Fruit fly (Drosophila melanogaster) whole organism, embryonic: ENCODE results near the gene Miga.

Source experiments
- Abd-B ChIP-seq: fragments of 200-800 bp; sonication (Bioruptor generic); optimal IDR thresholded peaks from 2 replicates; lab custom pipeline; 2018; ENCODE audit warnings: missing biosample characterization, mild to moderate bottlenecking, missing genetic modification characterization, moderate library complexity
- Atf-2 ChIP-seq: fragments of 200-800 bp; sonication (Bioruptor generic); optimal IDR thresholded peaks from 2 replicates; lab custom pipeline; 2016; ENCODE audit warnings: missing biosample characterization, missing genetic modification characterization
- Bgb ChIP-seq: fragments of 200-800 bp; sonication (Bioruptor generic); IDR thresholded peaks from 2 replicates; pipeline ENCODE4 v1.3.6; 2022; ENCODE audit warnings: missing biosample characterization, missing genetic modification characterization; ENCODE audit not compliant: partially characterized antibody
- CG10274 ChIP-seq: fragments of 200-800 bp; sonication (Bioruptor generic); optimal IDR thresholded peaks from 3 replicates; lab custom pipeline; 2017; ENCODE audit warnings: missing biosample characterization, mild to moderate bottlenecking, missing genetic modification characterization
- CG10565 ChIP-seq: fragments of 200-800 bp; sonication (Bioruptor generic); optimal IDR thresholded peaks from 3 replicates; lab custom pipeline; 2016; ENCODE audit warnings: missing biosample characterization, mild to moderate bottlenecking, missing genetic modification characterization
- CG11398 ChIP-seq: fragments of 200-800 bp; sonication (Bioruptor generic); optimal IDR thresholded peaks from 2 replicates; lab custom pipeline; 2016; ENCODE audit warnings: missing biosample characterization, missing genetic modification characterization
- CG11560 ChIP-seq: fragments of 200-800 bp; sonication (Bioruptor generic); IDR thresholded peaks from 3 replicates; pipeline ENCODE4 v1.3.6; 2022; ENCODE audit warnings: missing biosample characterization, missing genetic modification characterization
- CG12219 ChIP-seq: fragments of 200-800 bp; sonication (Bioruptor generic); optimal IDR thresholded peaks from 3 replicates; lab custom pipeline; 2018; ENCODE audit warnings: missing biosample characterization, mild to moderate bottlenecking, missing genetic modification characterization
- CG12391 ChIP-seq: fragments of 200-800 bp; sonication (Bioruptor generic); optimal IDR thresholded peaks from 3 replicates; lab custom pipeline; 2018; ENCODE audit warnings: missing biosample characterization, mild to moderate bottlenecking, missing genetic modification characterization, moderate library complexity
- CG12942 ChIP-seq: fragments of 200-800 bp; sonication (Bioruptor generic); optimal IDR thresholded peaks from 3 replicates; lab custom pipeline; 2016; ENCODE audit warnings: missing biosample characterization, missing genetic modification characterization
- CG13123 ChIP-seq: fragments of 200-800 bp; sonication (Bioruptor generic); optimal IDR thresholded peaks from 2 replicates; lab custom pipeline; 2016; ENCODE audit warnings: missing biosample characterization, missing genetic modification characterization
- CG14667 ChIP-seq: fragments of 200-800 bp; sonication (Bioruptor generic); IDR thresholded peaks from 2 replicates; pipeline ENCODE4 v1.3.6; 2022; ENCODE audit warnings: missing biosample characterization, missing genetic modification characterization
- CG14860 ChIP-seq: fragments of 200-800 bp; sonication (Bioruptor generic); IDR thresholded peaks from 3 replicates; pipeline ENCODE4 v1.3.6; 2022; ENCODE audit warnings: missing biosample characterization, missing genetic modification characterization; ENCODE audit not compliant: partially characterized antibody
- CG15011 ChIP-seq: fragments of 200-800 bp; sonication (Bioruptor generic); optimal IDR thresholded peaks from 3 replicates; lab custom pipeline; 2018; ENCODE audit warnings: missing biosample characterization, mild to moderate bottlenecking, missing genetic modification characterization
- CG17612 ChIP-seq: fragments of 200-800 bp; sonication (Bioruptor generic); IDR thresholded peaks from 2 replicates; pipeline ENCODE4 v1.3.6; 2022; ENCODE audit warnings: missing biosample characterization, missing genetic modification characterization
- CG18764 ChIP-seq: fragments of 200-800 bp; sonication (Bioruptor generic); optimal IDR thresholded peaks from 3 replicates; lab custom pipeline; 2016; ENCODE audit warnings: missing biosample characterization, missing genetic modification characterization
- CG34224 ChIP-seq: fragments of 200-800 bp; sonication (Bioruptor generic); IDR thresholded peaks from 3 replicates; pipeline ENCODE4 v1.3.6; 2022; ENCODE audit warnings: missing biosample characterization, missing genetic modification characterization; ENCODE audit not compliant: partially characterized antibody
- CG3726 ChIP-seq: fragments of 200-800 bp; sonication (Bioruptor generic); IDR thresholded peaks from 3 replicates; pipeline ENCODE4, ENCODE4 v1.3.6; 2022; ENCODE audit warnings: missing biosample characterization, missing genetic modification characterization
- CG42726 ChIP-seq: fragments of 200-800 bp; sonication (Bioruptor generic); IDR thresholded peaks from 2 replicates; pipeline ENCODE4 v1.3.6; 2022; ENCODE audit warnings: missing biosample characterization, missing genetic modification characterization; ENCODE audit not compliant: partially characterized antibody
- CG4404 ChIP-seq: fragments of 200-800 bp; sonication (Bioruptor generic); IDR thresholded peaks from 2 replicates; pipeline ENCODE4 v1.3.6; 2022; ENCODE audit warnings: missing biosample characterization, missing genetic modification characterization
- CG5180 ChIP-seq: fragments of 200-800 bp; sonication (Bioruptor generic); optimal IDR thresholded peaks from 3 replicates; lab custom pipeline; 2017; ENCODE audit warnings: missing biosample characterization, missing genetic modification characterization, mild to moderate bottlenecking, moderate library complexity, missing genetic modification reagents
- CG6683 ChIP-seq: fragments of 200-800 bp; sonication (Bioruptor generic); optimal IDR thresholded peaks from 2 replicates; lab custom pipeline; 2017; ENCODE audit warnings: missing biosample characterization, mild to moderate bottlenecking, missing genetic modification characterization, missing genetic modification reagents
- CG7987 ChIP-seq: fragments of 200-800 bp; sonication (Bioruptor generic); optimal IDR thresholded peaks from 2 replicates; lab custom pipeline; 2018; ENCODE audit warnings: missing biosample characterization, mild to moderate bottlenecking, missing genetic modification characterization, moderate library complexity
- CG8359 ChIP-seq: fragments of 200-800 bp; sonication (Bioruptor generic); optimal IDR thresholded peaks from 2 replicates; lab custom pipeline; 2017; ENCODE audit warnings: missing biosample characterization, mild to moderate bottlenecking, missing genetic modification characterization, borderline replicate concordance
- Dfd ChIP-seq, 2 experiments: fragments of >200 bp; optimal IDR thresholded peaks; 2 replicates each; lab custom pipeline; 2017; ENCODE audit warnings: missing biosample characterization in 2 of 2, missing genetic modification characterization in 2 of 2
- Doc3 ChIP-seq: fragments of 200-800 bp; sonication (Bioruptor generic); IDR thresholded peaks from 3 replicates; pipeline ENCODE4 v1.3.6; 2022; ENCODE audit warnings: missing biosample characterization, missing genetic modification characterization; ENCODE audit not compliant: partially characterized antibody
- E2f2 ChIP-seq: fragments of 200-800 bp; sonication (Bioruptor generic); IDR thresholded peaks from 2 replicates; pipeline ENCODE4 v1.3.6; 2022; ENCODE audit warnings: missing biosample characterization, missing genetic modification characterization
- Ets65A ChIP-seq: fragments of 200-800 bp; sonication (Bioruptor generic); peaks from one replicate; lab custom pipeline; 2016; ENCODE audit warnings: missing biosample characterization, missing genetic modification characterization
- Ets97D ChIP-seq: fragments of 200-800 bp; sonication (Bioruptor generic); optimal IDR thresholded peaks from 3 replicates; lab custom pipeline; 2016; ENCODE audit warnings: missing biosample characterization, missing genetic modification characterization
- Max ChIP-seq: fragments of 200-800 bp; sonication (Bioruptor generic); optimal IDR thresholded peaks from 2 replicates; lab custom pipeline; 2016; ENCODE audit warnings: missing biosample characterization, mild to moderate bottlenecking, missing genetic modification characterization
- Myb ChIP-seq: fragments of 200-800 bp; sonication (Bioruptor generic); optimal IDR thresholded peaks from 2 replicates; lab custom pipeline; 2016; ENCODE audit warnings: missing biosample characterization, missing genetic modification characterization
- Optix ChIP-seq: fragments of 200-800 bp; sonication (Bioruptor generic); IDR thresholded peaks from 3 replicates; pipeline ENCODE4 v1.3.6; 2022; ENCODE audit warnings: missing biosample characterization, missing genetic modification characterization
- Usf ChIP-seq: fragments of 200-800 bp; sonication (Bioruptor generic); optimal IDR thresholded peaks from 2 replicates; lab custom pipeline; 2017; ENCODE audit warnings: missing genotype, missing biosample characterization, missing genetic modification characterization
- amos ChIP-seq: fragments of 200-800 bp; sonication (Bioruptor generic); IDR thresholded peaks from 2 replicates; pipeline ENCODE4 v1.3.6; 2022; ENCODE audit warnings: missing biosample characterization, missing genetic modification characterization; ENCODE audit not compliant: partially characterized antibody
- ato ChIP-seq: fragments of 200-800 bp; sonication (Bioruptor generic); IDR thresholded peaks from 2 replicates; pipeline ENCODE4 v1.3.6; 2022; ENCODE audit warnings: missing biosample characterization, missing genetic modification characterization; ENCODE audit not compliant: partially characterized antibody
- bsh ChIP-seq, 2 experiments: fragments of 200-800 bp; sonication (Bioruptor generic); optimal IDR thresholded peaks; 2 replicates each; lab custom pipeline; 2017 to 2018; ENCODE audit warnings: mild to moderate bottlenecking in 2 of 2, missing biosample characterization in 2 of 2, missing genetic modification characterization in 2 of 2, moderate library complexity in 1 of 2
- chm ChIP-seq: fragments of 200-800 bp; sonication (Bioruptor generic); IDR thresholded peaks from 2 replicates; pipeline ENCODE4 v1.3.6; 2022; ENCODE audit warnings: missing biosample characterization, missing genetic modification characterization
- chn ChIP-seq: fragments of 200-800 bp; sonication (Bioruptor generic); optimal IDR thresholded peaks from 2 replicates; lab custom pipeline; 2016; ENCODE audit warnings: missing biosample characterization, missing genetic modification characterization
- gsb-n ChIP-seq: fragments of 200-800 bp; sonication (Bioruptor generic); optimal IDR thresholded peaks from 3 replicates; lab custom pipeline; 2018; ENCODE audit warnings: missing biosample characterization, mild to moderate bottlenecking, missing genetic modification characterization
- jing ChIP-seq: fragments of 200-800 bp; sonication (Bioruptor generic); optimal IDR thresholded peaks from 2 replicates; lab custom pipeline; 2018; ENCODE audit warnings: missing biosample characterization, mild to moderate bottlenecking, missing genetic modification characterization
- mld ChIP-seq: fragments of 200-800 bp; sonication (Bioruptor generic); IDR thresholded peaks from 3 replicates; pipeline ENCODE4 v1.3.6; 2022; ENCODE audit warnings: missing biosample characterization, missing genetic modification characterization; ENCODE audit not compliant: partially characterized antibody
- nerfin-1 ChIP-seq: fragments of 200-800 bp; sonication (Bioruptor generic); optimal IDR thresholded peaks from 3 replicates; lab custom pipeline; 2019; ENCODE audit warnings: missing biosample characterization, mild to moderate bottlenecking, missing genetic modification characterization, moderate library complexity
- salm ChIP-seq: fragments of 200-800 bp; sonication (Bioruptor generic); optimal IDR thresholded peaks from 2 replicates; lab custom pipeline; 2018; ENCODE audit warnings: missing biosample characterization, mild to moderate bottlenecking, missing genetic modification characterization
- stwl ChIP-seq: fragments of 200-800 bp; sonication (Bioruptor generic); optimal IDR thresholded peaks from 3 replicates; lab custom pipeline; 2018; ENCODE audit warnings: missing biosample characterization, mild to moderate bottlenecking, missing genetic modification characterization, moderate library complexity
- sug ChIP-seq: fragments of 200-800 bp; optimal IDR thresholded peaks from 2 replicates; lab custom pipeline; 2019; ENCODE audit warnings: missing biosample characterization, mild to moderate bottlenecking, missing genetic modification characterization, moderate library complexity
- tap ChIP-seq: fragments of 200-800 bp; optimal IDR thresholded peaks from 3 replicates; lab custom pipeline; 2019; ENCODE audit warnings: missing biosample characterization, mild to moderate bottlenecking, missing genetic modification characterization, moderate library complexity
- tgo ChIP-seq: fragments of 200-800 bp; sonication (Bioruptor generic); IDR thresholded peaks from 3 replicates; pipeline ENCODE4 v1.3.6; 2022; ENCODE audit warnings: missing biosample characterization, missing genetic modification characterization
- zen ChIP-seq: fragments of 200-800 bp; sonication (Bioruptor generic); optimal IDR thresholded peaks from 3 replicates; lab custom pipeline; 2018; ENCODE audit warnings: missing biosample characterization, mild to moderate bottlenecking, missing genetic modification characterization, moderate library complexity

The Miga gene

dm6 chrX:8464378-8465036, 26.9 kb upstream of the Miga start, which contains the start of gene Sptr (continued):
- TF ChIP-seq CG13123 (GFP tag; lab: Kevin White, UChicago) (peak; percentile 38), tap (tag; lab: Kevin White, UChicago) (peak; percentile 86), CG14667 (GFP tag; lab: Robert Waterston, UW) (peak; percentile 77), CG10565 (GFP tag; lab: Kevin White, UChicago) (no peak), CG11560 (tag; lab: Robert Waterston, UW) (peak; percentile 62; the same call in 2 of the 3 replicates), nerfin-1 (peak; percentile 67), Atf-2 (GFP tag; lab: Kevin White, UChicago) (peak; percentile 37), chn (GFP tag; lab: Kevin White, UChicago) (peak; percentile 50), Abd-B (GFP tag; lab: Kevin White, UChicago) (peak; percentile 72), CG14860 (GFP tag; lab: Robert Waterston, UW) (no peak), CG5180 (GFP tag; lab: Kevin White, UChicago) (peak; percentile 71), Bgb (GFP tag; lab: Robert Waterston, UW) (no peak), amos (no peak), CG3726 (GFP tag; lab: Robert Waterston, UW) (peak; percentile 73; the same call in 2 of the 3 replicates), CG7987 (GFP tag; lab: Kevin White, UChicago) (peak; percentile 43), CG15011 (GFP tag; lab: Kevin White, UChicago) (peak; percentile 84), CG10274 (GFP tag; lab: Kevin White, UChicago) (peak; percentile 65), CG18764 (GFP tag; lab: Kevin White, UChicago) (peak; percentile 66), Max (GFP tag; lab: Kevin White, UChicago) (peak; percentile 67), Ets65A (peak; percentile 93), CG42726 (GFP tag; lab: Robert Waterston, UW) (no peak), salm (peak; percentile 82), Dfd (GFP tag; optimal IDR thresholded peaks at IDR 0.05; lab: Kevin White, UChicago) (no peak), CG12942 (GFP tag; lab: Kevin White, UChicago) (peak; percentile 74), chm (GFP tag; lab: Robert Waterston, UW) (peak; percentile 74; the same call in 1 of the 2 replicates), Ets97D (GFP tag; lab: Kevin White, UChicago) (peak; percentile 21), CG11398 (peak; percentile 46), gsb-n (tag; lab: Kevin White, UChicago) (peak; percentile 29), CG34224 (GFP tag; lab: Robert Waterston, UW) (no peak), CG12391 (tag; lab: Kevin White, UChicago) (peak; percentile 88), CG17612 (GFP tag; lab: Robert Waterston, UW) (peak; percentile 81), ato (GFP tag; lab: Robert Waterston, UW) (no peak), Myb (peak; percentile 58), mld (GFP tag; lab: Robert Waterston, UW) (no peak), sug (tag; lab: Kevin White, UChicago) (peak; percentile 87), CG8359 (GFP tag; lab: Kevin White, UChicago) (peak; percentile 27), tgo (GFP tag; lab: Robert Waterston, UW) (peak; percentile 92), Usf (GFP tag; lab: Kevin White, UChicago) (peak; percentile 69), Optix (GFP tag; lab: Robert Waterston, UW) (peak; percentile 36; the same call in 1 of the 3 replicates), stwl (tag; lab: Kevin White, UChicago) (no peak), CG4404 (peak; percentile 65), CG12219 (peak; percentile 76), bsh (GFP tag; optimal IDR thresholded peaks at IDR 0.05; lab: Kevin White, UChicago) (peak; percentile 72 to 79), CG6683 (GFP tag; lab: Kevin White, UChicago) (peak; percentile 79), Doc3 (GFP tag; lab: Robert Waterston, UW) (no peak), zen (peak; percentile 31), jing (peak; percentile 66), E2f2 (GFP tag; lab: Robert Waterston, UW) (peak; percentile 77)
